Worm (Caenorhabditis elegans): ENCODE data around the gene snpc-3.4.

Gene snpc-3.4

ce11 chrIII:3986368-3986767, 33.5 kb upstream of the snpc-3.4 start, which contains the start of gene Y1A5A.1:
Gene Y1A5A.1 (minus strand): TSS chrIII:3986661.
- TF ChIP-seq med-1 (GFP tag; optimal IDR thresholded peaks at IDR 0.05; ENCODE audit: insufficient read depth) (no peak), flt-1 (GFP tag; IDR thresholded peaks at IDR 0.05) (no peak), ztf-23 (GFP tag; IDR thresholded peaks at IDR 0.05) (no peak), cog-1 (tag; optimal IDR thresholded peaks at IDR 0.05) (no peak), tab-1 (GFP tag; IDR thresholded peaks at IDR 0.05) (no peak), T22C8.4 (GFP tag; IDR thresholded peaks at IDR 0.05) (no peak), ref-1 (GFP tag; conservative IDR thresholded peaks at IDR 0.05) (no peak), klf-2 (GFP tag; conservative IDR thresholded peaks at IDR 0.05) (no peak), ztf-29 (GFP tag; IDR thresholded peaks at IDR 0.05) (no peak)

DNA sequence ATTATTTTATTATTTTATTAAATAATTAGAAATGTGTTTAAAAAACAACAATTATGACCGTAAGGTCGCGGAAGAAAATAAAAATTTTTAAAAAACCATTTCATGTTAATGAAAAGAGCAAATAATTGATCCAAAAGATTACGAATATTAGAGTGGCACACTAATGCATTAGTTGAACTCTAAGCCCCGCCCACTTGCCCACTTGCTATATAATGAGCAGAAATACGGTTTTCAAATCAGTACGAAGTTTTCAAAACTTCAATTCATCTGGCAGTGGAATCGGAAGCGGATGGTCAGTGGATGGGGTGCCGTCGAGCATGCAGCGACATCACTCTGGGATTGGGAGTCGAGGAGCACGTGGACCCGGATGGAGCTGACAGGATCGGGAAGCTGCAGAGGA, 32.1 kb upstream of the snpc-3.4 start, which contains the start of gene C36E8.6:
TSS of gene C36E8.6 (plus strand) at position 301 of the 400 bp plus-strand sequence.
- TF ChIP-seq klf-2 (GFP tag; conservative IDR thresholded peaks at IDR 0.05) (no peak), flt-1 (GFP tag; IDR thresholded peaks at IDR 0.05) (no peak), ztf-23 (GFP tag; IDR thresholded peaks at IDR 0.05) (no peak), ztf-29 (GFP tag; IDR thresholded peaks at IDR 0.05) (no peak), ref-1 (GFP tag; conservative IDR thresholded peaks at IDR 0.05) (no peak), med-1 (GFP tag; optimal IDR thresholded peaks at IDR 0.05; ENCODE audit: insufficient read depth) (no peak), T22C8.4 (GFP tag; IDR thresholded peaks at IDR 0.05) (no peak)

DNA sequence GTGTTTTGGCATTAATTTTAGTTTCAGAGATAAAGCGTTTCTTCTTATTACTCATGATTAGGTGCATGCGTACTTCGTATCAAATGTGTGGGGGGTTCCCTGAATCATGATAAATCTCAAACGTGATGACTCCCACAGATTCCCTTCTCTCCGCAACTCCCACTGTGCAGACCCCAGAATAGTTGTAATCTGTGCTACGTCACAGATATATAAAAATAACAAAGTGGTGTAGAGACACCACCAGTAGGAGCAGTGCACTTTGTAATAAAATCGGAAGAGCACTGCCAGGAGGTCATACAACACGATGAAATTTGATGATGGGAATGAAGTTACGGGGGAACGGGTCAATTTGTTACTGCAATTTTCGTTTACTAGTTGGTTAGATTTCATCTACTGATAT, 28.5 kb upstream of the snpc-3.4 start:
- TF ChIP-seq klf-2 (GFP tag; conservative IDR thresholded peaks at IDR 0.05) (no peak), ztf-29 (GFP tag; IDR thresholded peaks at IDR 0.05) (no peak), T22C8.4 (GFP tag; IDR thresholded peaks at IDR 0.05) (no peak), ztf-23 (GFP tag; IDR thresholded peaks at IDR 0.05) (no peak), cog-1 (tag; optimal IDR thresholded peaks at IDR 0.05) (no peak), tab-1 (GFP tag; IDR thresholded peaks at IDR 0.05) (no peak), flt-1 (GFP tag; IDR thresholded peaks at IDR 0.05) (no peak), ref-1 (GFP tag; conservative IDR thresholded peaks at IDR 0.05) (no peak), med-1 (GFP tag; optimal IDR thresholded peaks at IDR 0.05; ENCODE audit: insufficient read depth) (no peak)

DNA sequence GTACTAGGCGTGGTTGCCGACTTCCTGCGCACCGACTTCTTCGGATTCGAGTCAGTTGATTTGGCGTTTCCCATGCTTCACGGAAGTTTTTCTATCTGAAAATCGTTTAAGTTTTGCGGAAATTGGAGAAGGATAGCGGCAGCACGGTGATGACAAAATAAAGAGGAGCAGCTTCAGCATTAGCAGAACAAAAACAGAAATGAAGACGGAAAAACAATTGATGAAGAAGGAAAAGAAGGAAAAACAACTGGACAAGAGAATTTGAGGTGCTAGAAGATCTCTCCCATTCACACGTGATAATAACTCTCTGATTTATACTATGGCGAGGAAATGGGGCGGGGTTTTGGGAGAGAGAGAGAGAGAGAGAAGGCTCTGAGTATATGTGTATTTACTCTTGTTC, 27.7 kb upstream of the snpc-3.4 start, which contains the start of gene glb-11:
TSS of gene glb-11 (minus strand) at position 101 of the 400 bp plus-strand sequence.
- TF ChIP-seq ztf-29 (GFP tag; IDR thresholded peaks at IDR 0.05): no peak
- no peak for TF ChIP-seq ref-1 (GFP tag; conservative IDR thresholded peaks at IDR 0.05)
- TF ChIP-seq tab-1 (GFP tag; IDR thresholded peaks at IDR 0.05): no peak
- no peak for TF ChIP-seq klf-2 (GFP tag; conservative IDR thresholded peaks at IDR 0.05)
- TF ChIP-seq flt-1 (GFP tag; IDR thresholded peaks at IDR 0.05): no peak
- TF ChIP-seq med-1 (GFP tag; optimal IDR thresholded peaks at IDR 0.05; ENCODE audit: insufficient read depth): no peak
- TF ChIP-seq T22C8.4 (GFP tag; IDR thresholded peaks at IDR 0.05): no peak

DNA sequence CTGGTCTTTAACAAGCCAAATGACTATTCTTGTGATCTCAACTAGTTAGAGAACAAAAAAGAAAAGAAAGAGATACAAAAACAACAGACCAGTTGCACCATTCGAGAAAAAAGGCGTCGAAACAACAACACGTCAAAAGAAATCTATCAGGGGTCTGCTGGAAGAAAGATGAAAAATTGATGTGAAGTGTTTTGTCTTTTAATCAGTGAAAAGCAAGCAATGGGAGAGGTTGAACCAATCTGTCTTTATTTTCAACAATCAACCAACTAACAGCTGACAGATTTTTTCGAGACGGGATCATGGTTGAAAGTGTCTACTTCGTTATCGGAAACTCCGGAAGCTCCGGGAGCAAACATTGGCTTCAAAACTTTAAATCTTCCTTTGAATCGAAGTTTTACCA, 25.4 kb upstream of the snpc-3.4 start:
- TF ChIP-seq ztf-29 (GFP tag; IDR thresholded peaks at IDR 0.05): no peak
- no peak for TF ChIP-seq ref-1 (GFP tag; conservative IDR thresholded peaks at IDR 0.05)
- TF ChIP-seq ztf-23 (GFP tag; IDR thresholded peaks at IDR 0.05): no peak
- TF ChIP-seq flt-1 (GFP tag; IDR thresholded peaks at IDR 0.05): no peak
- TF ChIP-seq tab-1 (GFP tag; IDR thresholded peaks at IDR 0.05): no peak
- no peak for TF ChIP-seq med-1 (GFP tag; optimal IDR thresholded peaks at IDR 0.05; ENCODE audit: insufficient read depth)
- no peak for TF ChIP-seq cog-1 (tag; optimal IDR thresholded peaks at IDR 0.05)
- no peak for TF ChIP-seq T22C8.4 (GFP tag; IDR thresholded peaks at IDR 0.05)
- TF ChIP-seq klf-2 (GFP tag; conservative IDR thresholded peaks at IDR 0.05): no peak

ce11 chrIII:4004064-4004580, 15.7 kb upstream of the snpc-3.4 start, which contains the start of gene tif-1A:
Gene tif-1A (minus strand): TSS chrIII:4004114.
- TF ChIP-seq med-1 (GFP tag; optimal IDR thresholded peaks at IDR 0.05; ENCODE audit: insufficient read depth) (no peak), ztf-23 (GFP tag; IDR thresholded peaks at IDR 0.05) (0 out of 2 replicates have a peak, but pooled peaks have one; percentile 19), cog-1 (tag; optimal IDR thresholded peaks at IDR 0.05) (peak; percentile 53), tab-1 (GFP tag; IDR thresholded peaks at IDR 0.05) (no peak), ztf-29 (GFP tag; IDR thresholded peaks at IDR 0.05) (no peak), flt-1 (GFP tag; IDR thresholded peaks at IDR 0.05) (peak; percentile 81), klf-2 (GFP tag; conservative IDR thresholded peaks at IDR 0.05) (no peak)

- TF ChIP-seq T22C8.4 (GFP tag; IDR thresholded peaks at IDR 0.05) (no peak), klf-2 (GFP tag; conservative IDR thresholded peaks at IDR 0.05) (no peak), tab-1 (GFP tag; IDR thresholded peaks at IDR 0.05) (no peak), ztf-29 (GFP tag; IDR thresholded peaks at IDR 0.05) (no peak), cog-1 (tag; optimal IDR thresholded peaks at IDR 0.05) (no peak), med-1 (GFP tag; optimal IDR thresholded peaks at IDR 0.05; ENCODE audit: insufficient read depth) (no peak), flt-1 (GFP tag; IDR thresholded peaks at IDR 0.05) (no peak), ztf-23 (GFP tag; IDR thresholded peaks at IDR 0.05) (no peak), ref-1 (GFP tag; conservative IDR thresholded peaks at IDR 0.05) (no peak)
Observed at ce11 chrIII:4005446-4006192, 14.2 kb upstream of the snpc-3.4 start, which contains the start of gene pxd-1. Gene pxd-1 (plus strand): TSS chrIII:4006142.

- TF ChIP-seq med-1 (GFP tag; optimal IDR thresholded peaks at IDR 0.05; ENCODE audit: insufficient read depth) (no peak), tab-1 (GFP tag; IDR thresholded peaks at IDR 0.05) (no peak), flt-1 (GFP tag; IDR thresholded peaks at IDR 0.05) (no peak)
Observed at ce11 chrIII:4007017-4007416, 12.8 kb upstream of the snpc-3.4 start.

DNA sequence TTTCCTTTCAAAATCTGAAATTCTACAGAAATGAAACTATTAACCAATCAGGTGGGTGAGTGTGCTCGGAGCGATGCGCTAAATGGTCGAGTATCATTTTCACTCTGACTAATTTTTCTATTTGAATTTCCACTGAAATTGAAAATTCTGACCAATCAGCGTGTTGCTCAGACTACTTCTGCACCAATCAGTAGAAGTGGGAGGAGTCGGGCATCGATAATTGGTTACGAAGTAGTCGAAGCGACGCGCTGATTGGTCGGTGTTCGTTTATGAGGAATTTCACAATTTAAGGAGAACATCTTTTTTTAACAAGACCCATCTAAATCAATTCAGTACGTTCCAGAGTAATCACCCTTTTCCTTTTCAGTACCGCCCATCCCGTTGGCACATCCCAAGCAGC, 10.7 kb upstream of the snpc-3.4 start:
- TF ChIP-seq tab-1 (GFP tag; IDR thresholded peaks at IDR 0.05) (no peak), med-1 (GFP tag; optimal IDR thresholded peaks at IDR 0.05; ENCODE audit: insufficient read depth) (no peak), ref-1 (GFP tag; conservative IDR thresholded peaks at IDR 0.05) (no peak), ztf-29 (GFP tag; IDR thresholded peaks at IDR 0.05) (no peak), ztf-23 (GFP tag; IDR thresholded peaks at IDR 0.05) (no peak), flt-1 (GFP tag; IDR thresholded peaks at IDR 0.05) (no peak), cog-1 (tag; optimal IDR thresholded peaks at IDR 0.05) (no peak), T22C8.4 (GFP tag; IDR thresholded peaks at IDR 0.05) (no peak), klf-2 (GFP tag; conservative IDR thresholded peaks at IDR 0.05) (no peak)

All from whole organism, midembryonic.